Worm (Caenorhabditis elegans) whole organism, young adult: Measurements from ENCODE around the gene srt-55.

Source experiments
- B0019.2 ChIP-seq: fragments of 200-800 bp; sonication (Bioruptor generic); conservative IDR thresholded peaks from 2 replicates; pipeline ENCODE4 v1.3.6; 2022; ENCODE audit warnings: missing genetic modification reagents, missing genetic modification characterization, missing compliant biosample characterization
- F33H1.4 ChIP-seq: fragments of 200-800 bp; sonication (Bioruptor generic); IDR thresholded peaks from 2 replicates; pipeline ENCODE4 v1.3.6; 2022; ENCODE audit warnings: missing genetic modification reagents, missing genetic modification characterization, missing compliant biosample characterization
- F57C9.4 ChIP-seq: sonication (generic microtip); optimal IDR thresholded peaks from 2 replicates; lab custom pipeline; 2017; ENCODE audit warnings: mild to moderate bottlenecking, missing genetic modification characterization, missing compliant biosample characterization
- K12H6.12 ChIP-seq: fragments of 200-800 bp; sonication (Bioruptor generic); optimal IDR thresholded peaks from 2 replicates; lab custom pipeline; 2018; ENCODE audit warnings: mild to moderate bottlenecking, missing genetic modification characterization, missing compliant biosample characterization
- Y95B8A.8 ChIP-seq: fragments of 200-800 bp; sonication (Bioruptor generic); IDR thresholded peaks from 2 replicates; pipeline ENCODE4 v1.3.6; 2022; ENCODE audit warnings: missing genetic modification reagents, missing genetic modification characterization, missing compliant biosample characterization
- ZK185.1 ChIP-seq: sonication (generic microtip); optimal IDR thresholded peaks from 2 replicates; lab custom pipeline; 2016; ENCODE audit warnings: mild to moderate bottlenecking, missing genetic modification characterization, missing compliant biosample characterization; ENCODE audit not compliant: poor library complexity, severe bottlenecking
- akir-1 ChIP-seq: fragments of 200-800 bp; sonication (Bioruptor generic); optimal IDR thresholded peaks from 2 replicates; lab custom pipeline; 2018; ENCODE audit warnings: mild to moderate bottlenecking, missing genetic modification characterization, moderate library complexity, missing compliant biosample characterization
- aptf-2 ChIP-seq: fragments of 200-800 bp; sonication (Bioruptor generic); conservative IDR thresholded peaks from 2 replicates; pipeline ENCODE4 v1.3.6; 2022; ENCODE audit warnings: missing genetic modification reagents, missing genetic modification characterization, missing compliant biosample characterization
- attf-5 ChIP-seq: fragments of 200-800 bp; sonication (Bioruptor generic); optimal IDR thresholded peaks from 2 replicates; lab custom pipeline; 2018; ENCODE audit warnings: mild to moderate bottlenecking, missing genetic modification characterization, missing compliant biosample characterization
- bed-2 ChIP-seq: fragments of 200-800 bp; sonication (Bioruptor generic); IDR thresholded peaks from 2 replicates; pipeline ENCODE4 v1.3.6; 2022; ENCODE audit warnings: missing genetic modification reagents, missing genetic modification characterization, missing compliant biosample characterization
- cebp-1 ChIP-seq, 2 experiments: fragments of 200-800 bp in 1 of 2; sonication (Bioruptor generic) in 1 of 2; sonication (generic microtip) in 1 of 2; IDR thresholded peaks in 1 of 2; optimal IDR thresholded peaks in 1 of 2; 2 replicates each; pipeline versions ENCODE4 v1.3.6 to Lab custom; 2017 to 2022; ENCODE audit warnings: missing compliant biosample characterization in 2 of 2, missing genetic modification characterization in 2 of 2, mild to moderate bottlenecking in 1 of 2, missing genetic modification reagents in 1 of 2, moderate library complexity in 1 of 2
- ceh-27 ChIP-seq: fragments of 200-800 bp; sonication (Bioruptor generic); optimal IDR thresholded peaks from 2 replicates; lab custom pipeline; 2018; ENCODE audit warnings: mild to moderate bottlenecking, missing genetic modification characterization, moderate library complexity, missing compliant biosample characterization
- ceh-91 ChIP-seq: fragments of 200-800 bp; sonication (Bioruptor generic); IDR thresholded peaks from 2 replicates; pipeline ENCODE4 v1.3.6; 2022; ENCODE audit warnings: missing genetic modification reagents, missing genetic modification characterization, missing compliant biosample characterization
- dpff-1 ChIP-seq: sonication (generic microtip); optimal IDR thresholded peaks from 2 replicates; lab custom pipeline; 2017; ENCODE audit warnings: mild to moderate bottlenecking, missing genetic modification characterization, missing compliant biosample characterization
- efl-1 ChIP-seq: fragments of 150-350 bp; optimal IDR thresholded peaks from 2 replicates; lab custom pipeline; 2014; ENCODE audit warnings: missing biosample characterization, missing genetic modification reagents, missing genetic modification characterization
- ets-4 ChIP-seq: fragments of 200-800 bp; sonication (Bioruptor generic); optimal IDR thresholded peaks from 2 replicates; lab custom pipeline; 2018; ENCODE audit warnings: mild to moderate bottlenecking, missing genetic modification characterization, missing compliant biosample characterization
- fkh-3 ChIP-seq: sonication (generic microtip); optimal IDR thresholded peaks from 2 replicates; lab custom pipeline; 2016; ENCODE audit warnings: mild to moderate bottlenecking, missing genetic modification characterization, missing compliant biosample characterization
- him-1 ChIP-seq: sonication (generic microtip); optimal IDR thresholded peaks from 2 replicates; lab custom pipeline; 2016; ENCODE audit warnings: missing genotype, missing genetic modification reagents, missing genetic modification characterization, missing compliant biosample characterization
- hlh-12 ChIP-seq: sonication (generic microtip); optimal IDR thresholded peaks from 2 replicates; lab custom pipeline; 2016; ENCODE audit warnings: missing genetic modification characterization, missing compliant biosample characterization
- let-607 ChIP-seq, 2 experiments: fragments of 200-800 bp in 1 of 2; sonication (Bioruptor generic) in 1 of 2; sonication (generic microtip) in 1 of 2; optimal IDR thresholded peaks; 2 replicates each; lab custom pipeline; 2016 to 2018; ENCODE audit warnings: mild to moderate bottlenecking in 2 of 2, missing compliant biosample characterization in 2 of 2, missing genetic modification characterization in 2 of 2, moderate library complexity in 2 of 2, missing genotype in 1 of 2
- lin-35 ChIP-seq, 3 experiments: fragments of 150-350 bp in 2 of 3; sonication (generic microtip) in 1 of 3; optimal IDR thresholded peaks; 2 replicates each; lab custom pipeline; 2014 to 2018; ENCODE audit warnings: missing biosample characterization in 3 of 3, missing genetic modification characterization in 3 of 3, missing genetic modification reagents in 3 of 3
- lin-40 ChIP-seq: sonication (generic microtip); optimal IDR thresholded peaks from 2 replicates; lab custom pipeline; 2016; ENCODE audit warnings: missing genetic modification characterization, mild to moderate bottlenecking, missing compliant biosample characterization, missing genotype, missing genetic modification reagents
- lin-54 ChIP-seq: fragments of 200-800 bp; sonication (Bioruptor generic); optimal IDR thresholded peaks from 2 replicates; lab custom pipeline; 2018; ENCODE audit warnings: mild to moderate bottlenecking, missing genetic modification characterization, missing compliant biosample characterization
- lir-1 ChIP-seq: fragments of 200-800 bp; sonication (Bioruptor generic); conservative IDR thresholded peaks from 2 replicates; pipeline ENCODE4 v1.3.6; 2022; ENCODE audit warnings: missing genetic modification reagents, missing genetic modification characterization, missing compliant biosample characterization
- lsl-1 ChIP-seq: fragments of 200-800 bp; sonication (Bioruptor generic); optimal IDR thresholded peaks from 2 replicates; lab custom pipeline; 2018; ENCODE audit warnings: mild to moderate bottlenecking, missing genetic modification characterization, moderate library complexity, missing compliant biosample characterization
- madf-6 ChIP-seq: fragments of 200-800 bp; sonication (Bioruptor generic); IDR thresholded peaks from 2 replicates; pipeline ENCODE4 v1.3.6; 2022; ENCODE audit warnings: missing genetic modification reagents, missing genetic modification characterization, missing compliant biosample characterization
- madf-8 ChIP-seq: fragments of 200-800 bp; sonication (Bioruptor generic); conservative IDR thresholded peaks from 2 replicates; pipeline ENCODE4 v1.3.6; 2022; ENCODE audit warnings: missing genetic modification reagents, missing genetic modification characterization, missing compliant biosample characterization
- mcd-1 ChIP-seq: fragments of 200-800 bp; sonication (Bioruptor generic); IDR thresholded peaks from 2 replicates; pipeline ENCODE4 v1.3.6; 2022; ENCODE audit warnings: missing genetic modification reagents, missing genetic modification characterization, missing compliant biosample characterization
- mel-28 ChIP-seq: sonication (generic microtip); optimal IDR thresholded peaks from 2 replicates; lab custom pipeline; 2016; ENCODE audit warnings: borderline replicate concordance, mild to moderate bottlenecking, missing genetic modification characterization, missing compliant biosample characterization
- mes-4 ChIP-seq: sonication (generic microtip); optimal IDR thresholded peaks from 2 replicates; lab custom pipeline; 2016; ENCODE audit warnings: missing genotype, missing genetic modification characterization, missing compliant biosample characterization
- nfya-1 ChIP-seq: sonication (generic microtip); optimal IDR thresholded peaks from 2 replicates; lab custom pipeline; 2017; ENCODE audit warnings: antibody characterized with exemption, missing compliant biosample characterization, missing genetic modification characterization, borderline replicate concordance; ENCODE audit not compliant: insufficient read depth
- nfya-2 ChIP-seq: fragments of 200-800 bp; sonication (Bioruptor generic); IDR thresholded peaks from 2 replicates; pipeline ENCODE4 v1.3.6; 2022; ENCODE audit warnings: missing genetic modification reagents, missing genetic modification characterization, missing compliant biosample characterization
- nhr-179 ChIP-seq: sonication (generic microtip); optimal IDR thresholded peaks from 2 replicates; lab custom pipeline; 2016; ENCODE audit warnings: mild to moderate bottlenecking, missing genetic modification characterization, missing compliant biosample characterization
- rec-8 ChIP-seq, 2 experiments: sonication (generic microtip); optimal IDR thresholded peaks; 2 replicates each; lab custom pipeline; 2016; ENCODE audit warnings: mild to moderate bottlenecking in 2 of 2, missing genetic modification characterization in 2 of 2, missing genetic modification reagents in 2 of 2, missing genotype in 2 of 2, missing biosample characterization in 1 of 2, missing compliant biosample characterization in 1 of 2, moderate library complexity in 1 of 2
- repo-1 ChIP-seq: sonication (generic microtip); optimal IDR thresholded peaks from 2 replicates; lab custom pipeline; 2017; ENCODE audit warnings: mild to moderate bottlenecking, missing genetic modification characterization, missing compliant biosample characterization
- sea-2 ChIP-seq: fragments of 200-800 bp; sonication (Bioruptor generic); IDR thresholded peaks from 2 replicates; pipeline ENCODE4 v1.3.6; 2022; ENCODE audit warnings: missing genetic modification characterization, missing compliant biosample characterization
- snpc-3.4 ChIP-seq: sonication (generic microtip); optimal IDR thresholded peaks from 2 replicates; lab custom pipeline; 2017; ENCODE audit warnings: missing genetic modification characterization, mild to moderate bottlenecking, missing compliant biosample characterization, antibody characterized with exemption, moderate library complexity, missing genotype, missing genetic modification reagents
- snpc-4 ChIP-seq, 5 experiments: fragments of 150-350 bp in 1 of 5; sonication (generic microtip) in 4 of 5; optimal IDR thresholded peaks; 2 replicates each; lab custom pipeline; 2014 to 2018; ENCODE audit warnings: missing genetic modification characterization in 5 of 5, missing biosample characterization in 3 of 5, antibody characterized with exemption in 2 of 5, mild to moderate bottlenecking in 2 of 5, missing compliant biosample characterization in 2 of 5, missing genotype in 2 of 5, moderate library complexity in 2 of 5, missing genetic modification reagents in 1 of 5
- unc-130 ChIP-seq: sonication (generic microtip); optimal IDR thresholded peaks from 2 replicates; lab custom pipeline; 2016; ENCODE audit warnings: missing genetic modification reagents, missing genetic modification characterization, missing compliant biosample characterization
- ztf-18 ChIP-seq: sonication (generic microtip); optimal IDR thresholded peaks from 2 replicates; lab custom pipeline; 2016; ENCODE audit warnings: missing genotype, mild to moderate bottlenecking, missing genetic modification characterization, missing compliant biosample characterization
- ztf-26 ChIP-seq: sonication (generic microtip); optimal IDR thresholded peaks from 2 replicates; lab custom pipeline; 2017; ENCODE audit warnings: missing genetic modification characterization, missing compliant biosample characterization
- ztf-28 ChIP-seq: fragments of 200-800 bp; sonication (Bioruptor generic); IDR thresholded peaks from 2 replicates; pipeline ENCODE4 v1.3.6; 2022; ENCODE audit warnings: missing genetic modification reagents, missing genetic modification characterization, missing compliant biosample characterization
- ztf-6 ChIP-seq: fragments of 200-800 bp; sonication (Bioruptor generic); IDR thresholded peaks from 2 replicates; pipeline ENCODE4 v1.3.6; 2022; ENCODE audit warnings: missing genetic modification reagents, missing genetic modification characterization, missing compliant biosample characterization

The srt-55 gene

DNA sequence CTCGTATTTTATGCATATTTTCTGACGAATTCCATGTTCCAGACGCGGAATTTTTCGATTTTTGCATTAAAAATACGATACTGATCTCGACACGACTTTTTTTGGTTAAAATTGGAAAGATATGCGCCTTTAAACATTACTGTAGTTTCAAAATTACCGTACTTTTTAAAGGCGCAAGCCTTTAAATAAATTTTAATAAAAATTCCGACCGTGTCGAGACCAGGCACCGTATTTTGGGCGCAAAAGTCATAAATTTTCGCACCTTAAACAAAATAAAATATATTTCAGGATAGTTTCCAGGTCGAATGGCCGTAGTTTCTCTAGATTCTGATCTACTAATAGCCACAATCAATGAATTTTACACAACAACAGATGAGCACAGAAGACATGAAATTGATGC is 37.0 kb downstream of the srt-55 start, which contains the start of gene T16G12.6:
Gene T16G12.6 (plus strand): TSS at position 301 of the 400 bp plus-strand sequence.
- TF ChIP-seq lin-35 (GFP tag; optimal IDR thresholded peaks at IDR 0.05; lab: Kevin White, UChicago), result no peak
- TF ChIP-seq nhr-179 (tag; lab: Kevin White, UChicago), result no peak
- no peak for TF ChIP-seq bed-2 (GFP tag; lab: Robert Waterston, UW)
- no peak for TF ChIP-seq snpc-4 (GFP tag; optimal IDR thresholded peaks at IDR 0.05; lab: Kevin White, UChicago)
- TF ChIP-seq snpc-4 (tag; optimal IDR thresholded peaks at IDR 0.05; lab: Kevin White, UChicago), result no peak
- no peak for TF ChIP-seq snpc-3.4 (tag; lab: Kevin White, UChicago)
- TF ChIP-seq repo-1, result no peak
- TF ChIP-seq akir-1 (GFP tag; lab: Kevin White, UChicago), result no peak

ce11 chrIII:10064140-10064539 is 42.1 kb downstream of the srt-55 start, which contains the start of gene ekl-6:
Gene ekl-6 (plus strand): TSS chrIII:10064404.
- TF ChIP-seq ets-4, result no peak
- peak; percentile 79 for TF ChIP-seq unc-130
- TF ChIP-seq bed-2 (GFP tag; lab: Robert Waterston, UW), result 0 out of 2 replicates have a peak, but pooled peaks have one; percentile 29
- peak; percentile 6 for TF ChIP-seq ztf-18 (tag; lab: Kevin White, UChicago)
- peak; percentile 67 for TF ChIP-seq ceh-27 (GFP tag; lab: Kevin White, UChicago)
- 0 out of 2 replicates have a peak, but pooled peaks have one; percentile 9 for TF ChIP-seq aptf-2
- no peak for TF ChIP-seq snpc-3.4 (tag; lab: Kevin White, UChicago)
- TF ChIP-seq lsl-1 (GFP tag; lab: Kevin White, UChicago), result peak; percentile 4
- no peak for TF ChIP-seq ztf-26
- peak; percentile 55 for TF ChIP-seq mcd-1 (GFP tag; lab: Robert Waterston, UW)
- TF ChIP-seq lir-1 (GFP tag; lab: Robert Waterston, UW), result 0 out of 2 replicates have a peak, but pooled peaks have one; percentile 39
- peak; percentile 53; the same call in 1 of the 2 replicates for TF ChIP-seq madf-6 (GFP tag; lab: Robert Waterston, UW)
- 0 out of 2 replicates have a peak, but pooled peaks have one; percentile 23 for TF ChIP-seq B0019.2 (GFP tag; lab: Robert Waterston, UW)
- no peak for TF ChIP-seq mes-4 (tag; lab: Kevin White, UChicago)
- no peak for TF ChIP-seq lin-40
- peak; percentile 89 for TF ChIP-seq ZK185.1 (tag; lab: Kevin White, UChicago)
- TF ChIP-seq rec-8 (tag; optimal IDR thresholded peaks at IDR 0.05; lab: Kevin White, UChicago), result peak in 1 of 2 experiments; percentile 58
- TF ChIP-seq lin-54 (GFP tag; lab: Kevin White, UChicago), result no peak
- TF ChIP-seq attf-5 (GFP tag; lab: Kevin White, UChicago), result peak; percentile 44
- 0 out of 2 replicates have a peak, but pooled peaks have one; percentile 6 for TF ChIP-seq ztf-6 (GFP tag; lab: Robert Waterston, UW)
- peak; percentile 42; the same call in 1 of the 2 replicates for TF ChIP-seq ceh-91 (GFP tag; lab: Robert Waterston, UW)
- TF ChIP-seq let-607 (tag; optimal IDR thresholded peaks at IDR 0.05; lab: Kevin White, UChicago), result peak in 1 of 2 experiments; percentile 41
- peak; percentile 11 for TF ChIP-seq K12H6.12

DNA sequence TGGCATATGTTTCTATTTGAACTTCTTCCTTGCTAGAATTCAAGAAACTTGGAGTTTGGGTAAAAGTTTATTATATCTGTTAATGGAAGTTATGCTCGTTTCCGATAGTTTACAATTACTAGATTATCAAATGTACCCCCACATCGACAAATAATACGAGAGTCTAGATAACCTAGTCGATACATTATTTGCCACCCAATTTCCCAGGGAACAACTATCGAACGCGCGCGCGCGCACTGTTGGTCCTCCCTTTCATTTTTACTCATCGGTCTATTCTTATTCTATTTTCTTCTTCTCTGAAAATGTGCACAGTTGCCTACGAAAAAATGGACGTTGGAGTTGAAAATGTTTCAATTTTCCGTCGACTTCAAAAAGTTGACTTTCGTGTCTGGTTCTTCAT is 45.7 kb downstream of the srt-55 start, which contains the start of gene T16G12.13:
Gene T16G12.13 (plus strand): TSS at position 293 of the 400 bp plus-strand sequence.
- TF ChIP-seq nfya-2 (no peak), dpff-1 (tag; lab: Kevin White, UChicago) (no peak), hlh-12 (tag; lab: Kevin White, UChicago) (no peak), madf-8 (no peak), F33H1.4 (GFP tag; lab: Robert Waterston, UW) (no peak), sea-2 (no peak), him-1 (tag; lab: Kevin White, UChicago) (no peak), fkh-3 (tag; lab: Kevin White, UChicago) (no peak), aptf-2 (peak; percentile 91), mel-28 (tag; lab: Kevin White, UChicago) (no peak), Y95B8A.8 (no peak), ztf-28 (GFP tag; lab: Robert Waterston, UW) (no peak), nfya-1 (tag; lab: Kevin White, UChicago) (no peak), snpc-4 (GFP tag; optimal IDR thresholded peaks at IDR 0.05; lab: Kevin White, UChicago) (no peak), snpc-4 (tag; optimal IDR thresholded peaks at IDR 0.05; lab: Kevin White, UChicago) (no peak), cebp-1 (GFP tag; IDR thresholded peaks at IDR 0.05; lab: Robert Waterston, UW) (no peak), cebp-1 (tag; optimal IDR thresholded peaks at IDR 0.05; lab: Kevin White, UChicago) (no peak), efl-1 (GFP tag; lab: Kevin White, UChicago) (peak; percentile 31), F57C9.4 (tag; lab: Kevin White, UChicago) (no peak), B0019.2 (GFP tag; lab: Robert Waterston, UW) (no peak)
